Worm (Caenorhabditis elegans): ENCODE results near the gene T20D4.15.

DNA sequence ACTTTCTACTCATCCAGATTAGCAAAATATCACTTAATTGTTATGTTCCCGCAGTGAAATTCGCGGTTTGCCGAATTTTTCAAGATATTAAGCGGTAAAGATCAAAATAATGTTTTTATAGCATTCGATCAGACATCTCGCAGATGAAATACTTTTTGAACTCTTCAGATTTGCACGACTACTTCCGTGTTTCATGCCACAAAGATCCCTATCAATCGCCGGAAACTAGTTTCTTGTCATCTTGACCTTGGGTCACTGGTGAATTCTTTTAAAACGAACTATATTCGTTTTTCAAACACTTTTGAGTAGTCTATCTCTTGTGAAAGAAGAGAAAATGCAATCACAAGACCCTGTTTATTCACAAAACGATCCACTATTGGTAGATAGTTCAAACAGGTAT lies 18.5 kb upstream of the T20D4.15 start, which contains the start of gene txt-11:
- TF ChIP-seq flt-1 (GFP tag; IDR thresholded peaks at IDR 0.05) (no peak), T22C8.4 (GFP tag; IDR thresholded peaks at IDR 0.05) (no peak), tab-1 (GFP tag; IDR thresholded peaks at IDR 0.05) (no peak), med-1 (GFP tag; optimal IDR thresholded peaks at IDR 0.05; ENCODE audit: insufficient read depth) (no peak), ref-1 (GFP tag; conservative IDR thresholded peaks at IDR 0.05) (no peak), ztf-23 (GFP tag; IDR thresholded peaks at IDR 0.05) (no peak)

Measured in whole organism, midembryonic.